Fruit fly (Drosophila melanogaster) whole organism, embryonic: ENCODE measurements around the gene CG13252.

Experiments used
- ATbp ChIP-seq: fragments of 200-800 bp; sonication (Bioruptor generic); optimal IDR thresholded peaks from 2 replicates; lab custom pipeline; 2017; ENCODE audit warnings: missing biosample characterization, mild to moderate bottlenecking, missing genetic modification characterization, missing genetic modification reagents
- Adf1 ChIP-seq: fragments of 200-800 bp; sonication (Bioruptor generic); IDR thresholded peaks from 2 replicates; pipeline ENCODE4 v1.3.6; 2022; ENCODE audit warnings: missing biosample characterization, missing genetic modification characterization
- Awh ChIP-seq: fragments of 200-800 bp; sonication (Bioruptor generic); IDR thresholded peaks from 2 replicates; pipeline ENCODE4, ENCODE4 v1.3.6; 2022; ENCODE audit warnings: missing biosample characterization, missing genetic modification characterization
- CG10366 ChIP-seq: fragments of 200-800 bp; sonication (Bioruptor generic); IDR thresholded peaks from 2 replicates; pipeline ENCODE4 v1.3.6; 2022; ENCODE audit warnings: missing biosample characterization, missing genetic modification characterization
- CG10565 ChIP-seq: fragments of 200-800 bp; sonication (Bioruptor generic); optimal IDR thresholded peaks from 3 replicates; lab custom pipeline; 2016; ENCODE audit warnings: missing biosample characterization, mild to moderate bottlenecking, missing genetic modification characterization
- CG14860 ChIP-seq: fragments of 200-800 bp; sonication (Bioruptor generic); IDR thresholded peaks from 3 replicates; pipeline ENCODE4 v1.3.6; 2022; ENCODE audit warnings: missing biosample characterization, missing genetic modification characterization; ENCODE audit not compliant: partially characterized antibody
- CG30020 ChIP-seq: fragments of 200-800 bp; optimal IDR thresholded peaks from 2 replicates; lab custom pipeline; 2019; ENCODE audit warnings: missing biosample characterization, mild to moderate bottlenecking, missing genetic modification characterization, moderate library complexity
- CG30403 ChIP-seq: fragments of 200-800 bp; sonication (Bioruptor generic); optimal IDR thresholded peaks from 3 replicates; lab custom pipeline; 2016; ENCODE audit warnings: missing biosample characterization, missing genetic modification characterization
- CG32772 ChIP-seq: fragments of 200-800 bp; sonication (Bioruptor generic); IDR thresholded peaks from 2 replicates; pipeline ENCODE4 v1.3.6; 2022; ENCODE audit warnings: missing biosample characterization, missing genetic modification characterization
- CG4282 ChIP-seq: fragments of 200-800 bp; sonication (Bioruptor generic); optimal IDR thresholded peaks from 2 replicates; lab custom pipeline; 2016; ENCODE audit warnings: missing biosample characterization, missing genetic modification characterization
- CG43689 ChIP-seq: fragments of 200-800 bp; sonication (Bioruptor generic); IDR thresholded peaks from 2 replicates; pipeline ENCODE4 v1.3.6; 2022; ENCODE audit warnings: missing biosample characterization, missing genetic modification characterization
- CG5180 ChIP-seq: fragments of 200-800 bp; sonication (Bioruptor generic); optimal IDR thresholded peaks from 3 replicates; lab custom pipeline; 2017; ENCODE audit warnings: missing biosample characterization, missing genetic modification characterization, mild to moderate bottlenecking, moderate library complexity, missing genetic modification reagents
- CG6254 ChIP-seq: fragments of 200-800 bp; sonication (Bioruptor generic); optimal IDR thresholded peaks from 3 replicates; lab custom pipeline; 2017; ENCODE audit warnings: mild to moderate bottlenecking, missing biosample characterization, missing genetic modification reagents, missing genetic modification characterization
- CG7271 ChIP-seq: fragments of 200-800 bp; sonication (Bioruptor generic); optimal IDR thresholded peaks from 2 replicates; lab custom pipeline; 2018; ENCODE audit warnings: missing biosample characterization, mild to moderate bottlenecking, missing genetic modification characterization, moderate library complexity
- CG7556 ChIP-seq: fragments of 200-800 bp; sonication (Bioruptor generic); optimal IDR thresholded peaks from 2 replicates; lab custom pipeline; 2017; ENCODE audit warnings: missing biosample characterization, mild to moderate bottlenecking, missing genetic modification characterization
- CG7987 ChIP-seq: fragments of 200-800 bp; sonication (Bioruptor generic); optimal IDR thresholded peaks from 2 replicates; lab custom pipeline; 2018; ENCODE audit warnings: missing biosample characterization, mild to moderate bottlenecking, missing genetic modification characterization, moderate library complexity
- CG8944 ChIP-seq: fragments of 200-800 bp; sonication (Bioruptor generic); optimal IDR thresholded peaks from 3 replicates; lab custom pipeline; 2016; ENCODE audit warnings: missing biosample characterization, missing genetic modification characterization
- CG9727 ChIP-seq: fragments of 200-800 bp; sonication (Bioruptor generic); optimal IDR thresholded peaks from 3 replicates; lab custom pipeline; 2017; ENCODE audit warnings: missing biosample characterization, mild to moderate bottlenecking, missing genetic modification characterization
- CoRest ChIP-seq: fragments of 200-800 bp; sonication (Bioruptor generic); optimal IDR thresholded peaks from 3 replicates; lab custom pipeline; 2018; ENCODE audit warnings: missing biosample characterization, mild to moderate bottlenecking, missing genetic modification characterization, moderate library complexity
- Dbx ChIP-seq: fragments of 200-800 bp; sonication (Bioruptor generic); IDR thresholded peaks from 3 replicates; pipeline ENCODE4 v1.3.6; 2022; ENCODE audit warnings: missing biosample characterization, missing genetic modification characterization
- Eip74EF ChIP-seq, 2 experiments: fragments of 200-800 bp in 1 of 2; fragments of >200 bp in 1 of 2; sonication (Bioruptor generic) in 1 of 2; optimal IDR thresholded peaks; 2 replicates each; lab custom pipeline; 2017 to 2019; ENCODE audit warnings: missing biosample characterization in 2 of 2, missing genetic modification characterization in 2 of 2, mild to moderate bottlenecking in 1 of 2, moderate library complexity in 1 of 2
- HLH4C ChIP-seq: fragments of 200-800 bp; sonication (Bioruptor generic); IDR thresholded peaks from 3 replicates; pipeline ENCODE4 v1.3.6; 2022; ENCODE audit warnings: missing biosample characterization, missing genetic modification characterization; ENCODE audit not compliant: partially characterized antibody
- Hmr ChIP-seq: fragments of 200-800 bp; sonication (Bioruptor generic); optimal IDR thresholded peaks from 3 replicates; lab custom pipeline; 2017; ENCODE audit warnings: mild to moderate bottlenecking, missing biosample characterization, missing genetic modification reagents, missing genetic modification characterization
- Hsf ChIP-seq: fragments of 200-800 bp; sonication (Bioruptor generic); optimal IDR thresholded peaks from 3 replicates; lab custom pipeline; 2016; ENCODE audit warnings: missing biosample characterization, missing genetic modification characterization
- Max ChIP-seq: fragments of 200-800 bp; sonication (Bioruptor generic); optimal IDR thresholded peaks from 2 replicates; lab custom pipeline; 2016; ENCODE audit warnings: missing biosample characterization, mild to moderate bottlenecking, missing genetic modification characterization
- Mes4 ChIP-seq: fragments of 200-800 bp; sonication (Bioruptor generic); optimal IDR thresholded peaks from 2 replicates; lab custom pipeline; 2016; ENCODE audit warnings: missing biosample characterization, missing genetic modification characterization
- Mrtf ChIP-seq: fragments of 200-800 bp; sonication (Bioruptor generic); IDR thresholded peaks from 3 replicates; pipeline ENCODE4 v1.3.6; 2022; ENCODE audit warnings: missing biosample characterization, missing genetic modification characterization
- Spps ChIP-seq: fragments of 200-800 bp; sonication (Bioruptor generic); optimal IDR thresholded peaks from 2 replicates; lab custom pipeline; 2018; ENCODE audit warnings: missing biosample characterization, mild to moderate bottlenecking, missing genetic modification characterization
- Xrp1 ChIP-seq: fragments of 200-800 bp; sonication (Bioruptor generic); IDR thresholded peaks from 2 replicates; pipeline ENCODE4 v1.3.6; 2022; ENCODE audit warnings: missing biosample characterization, missing genetic modification characterization
- chif ChIP-seq, 2 experiments: fragments of 200-800 bp; sonication (Bioruptor generic); optimal IDR thresholded peaks; 3 replicates each; lab custom pipeline; 2016; ENCODE audit warnings: missing biosample characterization in 2 of 2, missing genetic modification characterization in 2 of 2
- crp ChIP-seq, 2 experiments: fragments of 200-800 bp; sonication (Bioruptor generic); optimal IDR thresholded peaks; 2 replicates in 1 of 2; 3 replicates in 1 of 2; lab custom pipeline; 2017; ENCODE audit warnings: missing biosample characterization in 2 of 2, missing genetic modification characterization in 2 of 2, mild to moderate bottlenecking in 1 of 2, moderate library complexity in 1 of 2
- dysf ChIP-seq: fragments of 200-800 bp; sonication (Bioruptor generic); IDR thresholded peaks from 3 replicates; pipeline ENCODE4 v1.3.6; 2022; ENCODE audit warnings: missing biosample characterization, missing genetic modification characterization
- gcm ChIP-seq: fragments of 200-800 bp; sonication (Bioruptor generic); optimal IDR thresholded peaks from 2 replicates; lab custom pipeline; 2019; ENCODE audit warnings: missing biosample characterization, mild to moderate bottlenecking, missing genetic modification characterization, moderate library complexity
- gsb-n ChIP-seq: fragments of 200-800 bp; sonication (Bioruptor generic); optimal IDR thresholded peaks from 3 replicates; lab custom pipeline; 2018; ENCODE audit warnings: missing biosample characterization, mild to moderate bottlenecking, missing genetic modification characterization
- her ChIP-seq: fragments of 200-800 bp; sonication (Bioruptor generic); optimal IDR thresholded peaks from 2 replicates; lab custom pipeline; 2016; ENCODE audit warnings: missing biosample characterization, missing genetic modification characterization
- lov ChIP-seq, 2 experiments: fragments of 200-800 bp in 1 of 2; fragments of >200 bp in 1 of 2; sonication (Bioruptor generic) in 1 of 2; IDR thresholded peaks in 1 of 2; optimal IDR thresholded peaks in 1 of 2; 2 replicates in 1 of 2; 3 replicates in 1 of 2; pipeline versions ENCODE4 v1.3.6 to Lab custom; 2017 to 2022; ENCODE audit warnings: missing biosample characterization in 1 of 2, missing genetic modification characterization in 1 of 2
- mld ChIP-seq: fragments of 200-800 bp; sonication (Bioruptor generic); IDR thresholded peaks from 3 replicates; pipeline ENCODE4 v1.3.6; 2022; ENCODE audit warnings: missing biosample characterization, missing genetic modification characterization; ENCODE audit not compliant: partially characterized antibody
- odd ChIP-seq: fragments of 200-800 bp; sonication (Bioruptor generic); optimal IDR thresholded peaks from 2 replicates; lab custom pipeline; 2017; ENCODE audit warnings: missing biosample characterization, mild to moderate bottlenecking, missing genetic modification characterization
- onecut ChIP-seq: fragments of 200-800 bp; sonication (Bioruptor generic); IDR thresholded peaks from 2 replicates; pipeline ENCODE4 v1.3.6; 2022; ENCODE audit warnings: missing biosample characterization, missing genetic modification characterization
- pb ChIP-seq: fragments of 200-800 bp; sonication (Bioruptor generic); optimal IDR thresholded peaks from 3 replicates; lab custom pipeline; 2016; ENCODE audit warnings: missing biosample characterization, missing genetic modification characterization
- rib ChIP-seq: fragments of 200-800 bp; sonication (Bioruptor generic); IDR thresholded peaks from 2 replicates; pipeline ENCODE4 v1.3.6; 2022; ENCODE audit warnings: missing biosample characterization, missing genetic modification characterization
- sd ChIP-seq: fragments of 200-800 bp; sonication (Bioruptor generic); optimal IDR thresholded peaks from 3 replicates; lab custom pipeline; 2018; ENCODE audit warnings: missing biosample characterization, mild to moderate bottlenecking, missing genetic modification characterization, moderate library complexity
- sqz ChIP-seq: fragments of 200-800 bp; sonication (Bioruptor generic); optimal IDR thresholded peaks from 3 replicates; lab custom pipeline; 2018; ENCODE audit warnings: missing biosample characterization, mild to moderate bottlenecking, missing genetic modification characterization
- sr ChIP-seq: fragments of 200-800 bp; sonication (Bioruptor generic); IDR thresholded peaks from 3 replicates; pipeline ENCODE4 v1.3.6; 2022; ENCODE audit warnings: missing biosample characterization, missing genetic modification characterization
- trem ChIP-seq: fragments of 200-800 bp; optimal IDR thresholded peaks from 3 replicates; lab custom pipeline; 2019; ENCODE audit warnings: missing biosample characterization, mild to moderate bottlenecking, missing genetic modification characterization, moderate library complexity
- ttk ChIP-seq: fragments of 200-800 bp; sonication (Bioruptor generic); IDR thresholded peaks from 2 replicates; pipeline ENCODE4 v2.1.2; 2022; ENCODE audit warnings: missing biosample characterization, missing genetic modification characterization
- vvl ChIP-seq: fragments of 200-800 bp; sonication (Bioruptor generic); IDR thresholded peaks from 2 replicates; pipeline ENCODE4 v1.3.6; 2022; ENCODE audit warnings: missing biosample characterization, missing genetic modification characterization
- zfh2 ChIP-seq: fragments of 200-800 bp; sonication (Bioruptor generic); optimal IDR thresholded peaks from 2 replicates; lab custom pipeline; 2016; ENCODE audit warnings: missing biosample characterization, missing genetic modification characterization

The CG13252 gene

DNA sequence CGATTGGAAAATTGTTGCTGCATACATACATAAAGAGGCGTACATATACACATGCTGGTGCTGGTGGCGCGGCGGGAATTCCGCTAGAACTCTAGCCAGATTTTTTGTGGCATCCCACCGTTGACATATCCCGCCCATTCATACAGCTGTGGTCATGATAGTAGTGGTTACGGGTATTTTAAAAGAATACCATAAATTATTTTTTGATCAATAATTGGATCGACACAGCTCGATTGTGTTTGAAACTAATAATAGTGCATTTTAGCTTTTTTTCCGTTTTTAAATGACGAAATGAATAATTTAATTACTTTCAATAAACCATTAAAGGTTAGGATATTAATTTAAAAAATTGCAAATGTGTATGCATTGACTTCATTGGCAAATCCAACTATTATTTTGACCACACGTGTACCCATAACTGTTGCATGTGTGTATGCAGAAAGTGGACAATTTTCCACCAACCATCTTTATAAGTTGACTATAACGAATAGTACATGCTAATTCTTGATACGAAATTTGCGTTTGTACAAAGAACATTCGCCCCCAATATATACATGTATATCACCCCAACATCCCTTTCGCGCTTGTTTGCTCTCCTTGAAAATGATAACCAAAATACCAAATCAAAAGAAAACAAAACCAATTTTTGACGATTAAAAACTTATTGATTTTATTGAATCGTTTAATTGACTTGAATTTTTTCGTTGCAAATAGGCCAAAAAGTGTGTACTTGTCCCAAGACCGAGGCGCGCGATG is 41.7 kb downstream of the CG13252 start (continued):
- TF ChIP-seq CG7271 = no peak
- peak; percentile 70 for TF ChIP-seq pb (GFP tag; lab: Kevin White, UChicago)
- peak; percentile 55 for TF ChIP-seq odd (GFP tag; lab: Kevin White, UChicago)
- TF ChIP-seq trem (tag; lab: Kevin White, UChicago) = peak; percentile 51
- TF ChIP-seq Max (GFP tag; lab: Kevin White, UChicago) = peak; percentile 75
- TF ChIP-seq Eip74EF (GFP tag; optimal IDR thresholded peaks at IDR 0.05; lab: Kevin White, UChicago) = peak in 1 of 2 experiments; percentile 75
- TF ChIP-seq her (GFP tag; lab: Kevin White, UChicago) = peak; percentile 38
- TF ChIP-seq CG4282 = no peak
- no peak for TF ChIP-seq CG10565 (GFP tag; lab: Kevin White, UChicago)
- peak; percentile 82 for TF ChIP-seq CG7556 (GFP tag; lab: Kevin White, UChicago)
- peak; percentile 87 for TF ChIP-seq Xrp1
- TF ChIP-seq ttk = peak; percentile 55
- peak; percentile 70 to 71 for TF ChIP-seq chif (GFP tag; optimal IDR thresholded peaks at IDR 0.05; lab: Kevin White, UChicago)
- peak; percentile 59 for TF ChIP-seq CG8944 (GFP tag; lab: Kevin White, UChicago)
- TF ChIP-seq lov (optimal IDR thresholded peaks at IDR 0.05; lab: Kevin White, UChicago) = no peak
- TF ChIP-seq lov (GFP tag; IDR thresholded peaks at IDR 0.05; lab: Robert Waterston, UW) = peak; percentile 78; the same call in 2 of the 3 replicates
- peak; percentile 89 for TF ChIP-seq vvl (GFP tag; lab: Robert Waterston, UW)
- no peak for TF ChIP-seq sqz
- peak; percentile 85 for TF ChIP-seq CG30403 (GFP tag; lab: Kevin White, UChicago)
- 0 out of 2 replicates have a peak, but pooled peaks have one; percentile 21 for TF ChIP-seq Adf1 (GFP tag; lab: Robert Waterston, UW)
- TF ChIP-seq CG32772 (GFP tag; lab: Robert Waterston, UW) = peak; percentile 66; the same call in 1 of the 2 replicates
- TF ChIP-seq CG43689 = no peak
- TF ChIP-seq Spps = peak; percentile 56
- no peak for TF ChIP-seq CG30020 (tag; lab: Kevin White, UChicago)
- peak; percentile 43 for TF ChIP-seq CG7987 (GFP tag; lab: Kevin White, UChicago)
- peak; percentile 57; the same call in 1 of the 3 replicates for TF ChIP-seq Mrtf
- peak; percentile 55 for TF ChIP-seq CoRest (tag; lab: Kevin White, UChicago)
- TF ChIP-seq sd = peak; percentile 99
- peak; percentile 80 for TF ChIP-seq CG10366 (GFP tag; lab: Robert Waterston, UW)
- TF ChIP-seq CG9727 (GFP tag; lab: Kevin White, UChicago) = peak; percentile 84
- no peak for TF ChIP-seq mld (GFP tag; lab: Robert Waterston, UW)
- peak; percentile 81 for TF ChIP-seq onecut (GFP tag; lab: Robert Waterston, UW)
- no peak for TF ChIP-seq crp (GFP tag; optimal IDR thresholded peaks at IDR 0.05; lab: Kevin White, UChicago)
- no peak for TF ChIP-seq CG5180 (GFP tag; lab: Kevin White, UChicago)
- no peak for TF ChIP-seq CG14860 (GFP tag; lab: Robert Waterston, UW)
- TF ChIP-seq ATbp (GFP tag; lab: Kevin White, UChicago) = peak; percentile 81
- peak; percentile 81 for TF ChIP-seq Hsf (GFP tag; lab: Kevin White, UChicago)
- TF ChIP-seq dysf (GFP tag; lab: Robert Waterston, UW) = peak; percentile 81
- TF ChIP-seq Hmr (GFP tag; lab: Kevin White, UChicago) = peak; percentile 84
- TF ChIP-seq sr (GFP tag; lab: Robert Waterston, UW) = no peak
- peak; percentile 42 for TF ChIP-seq rib
- peak; percentile 80 for TF ChIP-seq CG6254 (GFP tag; lab: Kevin White, UChicago)
- peak; percentile 24 for TF ChIP-seq Mes4 (GFP tag; lab: Kevin White, UChicago)
- peak; percentile 90 for TF ChIP-seq Awh
- TF ChIP-seq gsb-n (tag; lab: Kevin White, UChicago) = peak; percentile 77
- no peak for TF ChIP-seq HLH4C (GFP tag; lab: Robert Waterston, UW)
- TF ChIP-seq Dbx (GFP tag; lab: Robert Waterston, UW) = peak; percentile 73
- TF ChIP-seq zfh2 (GFP tag; lab: Kevin White, UChicago) = peak; percentile 64
- TF ChIP-seq gcm (GFP tag; lab: Kevin White, UChicago) = peak; percentile 67
